Fruit fly (Drosophila melanogaster) whole organism, prepupa: Measurements from ENCODE around the gene CG10089.

Experiments used
- CG11902 ChIP-seq: fragments of 200-800 bp; sonication (Bioruptor generic); optimal IDR thresholded peaks from 3 replicates; lab custom pipeline; 2016; ENCODE audit warnings: missing biosample characterization, missing genetic modification characterization
- CG1621 ChIP-seq: fragments of 200-800 bp; sonication (Bioruptor generic); optimal IDR thresholded peaks from 3 replicates; lab custom pipeline; 2018; ENCODE audit warnings: missing biosample characterization, mild to moderate bottlenecking, missing genetic modification characterization
- CG31627 ChIP-seq: fragments of 200-800 bp; sonication (Bioruptor generic); optimal IDR thresholded peaks from 3 replicates; lab custom pipeline; 2016; ENCODE audit warnings: missing biosample characterization, missing genetic modification characterization
- CG34406 ChIP-seq: fragments of 200-800 bp; sonication (Bioruptor generic); optimal IDR thresholded peaks from 3 replicates; lab custom pipeline; 2016; ENCODE audit warnings: missing biosample characterization, missing genetic modification characterization
- Hr39 ChIP-seq: fragments of 200-800 bp; sonication (Bioruptor generic); optimal IDR thresholded peaks from 2 replicates; lab custom pipeline; 2016; ENCODE audit warnings: missing biosample characterization, missing genetic modification characterization
- Sox14 ChIP-seq: fragments of 200-800 bp; sonication (Bioruptor generic); optimal IDR thresholded peaks from 3 replicates; lab custom pipeline; 2016; ENCODE audit warnings: missing biosample characterization, missing genetic modification characterization
- cyc ChIP-seq: fragments of 200-800 bp; sonication (Bioruptor generic); optimal IDR thresholded peaks from 3 replicates; lab custom pipeline; 2016; ENCODE audit warnings: missing biosample characterization, missing genetic modification characterization
- dsx ChIP-seq: fragments of 200-800 bp; optimal IDR thresholded peaks from 3 replicates; lab custom pipeline; 2019; ENCODE audit warnings: missing biosample characterization, mild to moderate bottlenecking, missing genetic modification characterization, moderate library complexity; ENCODE audit not compliant: poor library complexity, severe bottlenecking
- esn ChIP-seq: fragments of 200-800 bp; sonication (Bioruptor generic); optimal IDR thresholded peaks from 2 replicates; lab custom pipeline; 2016; ENCODE audit warnings: missing biosample characterization, mild to moderate bottlenecking, missing genetic modification characterization, moderate library complexity
- salr ChIP-seq, 2 experiments: fragments of 200-800 bp; sonication (Bioruptor generic); optimal IDR thresholded peaks; 3 replicates each; lab custom pipeline; 2016 to 2018; ENCODE audit warnings: missing biosample characterization in 2 of 2, missing genetic modification characterization in 2 of 2, mild to moderate bottlenecking in 1 of 2

DNA sequence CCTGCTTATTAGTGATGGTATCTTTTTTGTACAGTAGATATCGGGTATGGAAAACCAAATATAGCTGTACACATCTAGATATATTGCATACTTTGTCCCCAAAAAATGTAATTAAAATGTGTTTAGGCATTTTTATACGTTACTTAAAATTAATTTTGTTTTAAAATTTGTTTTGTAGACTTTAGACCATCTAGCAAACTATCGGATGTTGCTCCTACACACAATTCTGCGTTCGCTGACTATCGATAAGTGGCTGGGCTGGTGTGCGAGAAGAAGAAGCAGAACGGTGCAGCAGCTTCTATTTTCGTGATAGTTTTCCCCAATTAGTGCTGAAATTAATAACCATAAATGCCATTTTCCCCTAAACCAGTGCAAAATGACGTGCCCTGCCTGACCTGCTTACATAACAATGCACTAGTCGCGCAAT lies 38.5 kb upstream of the CG10089 start, which contains the start of the genes Vps36 and Liprin-beta:
- TF ChIP-seq CG1621 (tag; lab: Kevin White, UChicago) (no peak), Hr39 (GFP tag; lab: Kevin White, UChicago) (peak; percentile 96), cyc (GFP tag; lab: Kevin White, UChicago) (peak; percentile 89), CG11902 (GFP tag; lab: Kevin White, UChicago) (peak; percentile 84), Sox14 (GFP tag; lab: Kevin White, UChicago) (peak; percentile 92), dsx (GFP tag; lab: Kevin White, UChicago) (no peak), salr (GFP tag; optimal IDR thresholded peaks at IDR 0.05; lab: Kevin White, UChicago) (peak in 1 of 2 experiments; percentile 60), CG31627 (GFP tag; lab: Kevin White, UChicago) (peak; percentile 95), esn (GFP tag; lab: Kevin White, UChicago) (peak; percentile 96), CG34406 (GFP tag; lab: Kevin White, UChicago) (peak; percentile 75)
